Fruit fly (Drosophila melanogaster) whole organism, wandering third instar larva: ENCODE results near the gene Tpc1.

Experiments
- Abd-B ChIP-seq: fragments of >200 bp; optimal IDR thresholded peaks from 2 replicates; lab custom pipeline; 2017; ENCODE audit warnings: missing biosample characterization, missing genetic modification characterization
- CG9705 ChIP-seq: fragments of 200-800 bp; sonication (Bioruptor generic); optimal IDR thresholded peaks from 2 replicates; lab custom pipeline; 2018; ENCODE audit warnings: missing biosample characterization, mild to moderate bottlenecking, missing genetic modification characterization
- Dfd ChIP-seq: fragments of >200 bp; optimal IDR thresholded peaks from 2 replicates; lab custom pipeline; 2017; ENCODE audit warnings: missing biosample characterization, missing genetic modification characterization
- Dif ChIP-seq: fragments of 200-275, 200-300 bp; sonication (Bioruptor generic); optimal IDR thresholded peaks from 2 replicates; lab custom pipeline; 2018; ENCODE audit warnings: missing biosample characterization, missing genetic modification characterization; ENCODE audit not compliant: partially characterized antibody
- GATAd ChIP-seq: sonication (Bioruptor generic); optimal IDR thresholded peaks from 2 replicates; lab custom pipeline; 2016; ENCODE audit warnings: missing biosample characterization, missing genetic modification characterization
- HLH106 ChIP-seq: fragments of 200-800 bp; optimal IDR thresholded peaks from 3 replicates; lab custom pipeline; 2019; ENCODE audit warnings: missing biosample characterization, mild to moderate bottlenecking, missing genetic modification characterization, moderate library complexity
- Hnf4 ChIP-seq: fragments of 200-800 bp; sonication (Bioruptor generic); optimal IDR thresholded peaks from 2 replicates; lab custom pipeline; 2016; ENCODE audit warnings: missing biosample characterization, mild to moderate bottlenecking, missing genetic modification characterization
- Hr78 ChIP-seq: fragments of >200 bp; optimal IDR thresholded peaks from 2 replicates; lab custom pipeline; 2017; ENCODE audit warnings: missing biosample characterization, missing genetic modification characterization
- Hr83 ChIP-seq: fragments of 200-300 bp; sonication (Bioruptor generic); optimal IDR thresholded peaks from 2 replicates; lab custom pipeline; 2016; ENCODE audit warnings: missing biosample characterization, mild to moderate bottlenecking, missing genetic modification characterization, moderate library complexity; ENCODE audit not compliant: poor library complexity, severe bottlenecking
- Jra ChIP-seq: sonication (Bioruptor generic); optimal IDR thresholded peaks from 2 replicates; lab custom pipeline; 2016; ENCODE audit warnings: missing biosample characterization, missing genetic modification characterization
- Mio ChIP-seq: sonication (Bioruptor generic); optimal IDR thresholded peaks from 2 replicates; lab custom pipeline; 2016; ENCODE audit warnings: missing biosample characterization, missing genetic modification characterization
- Myc ChIP-seq: fragments of >200 bp; optimal IDR thresholded peaks from 2 replicates; lab custom pipeline; 2017
- OdsH ChIP-seq: fragments of 200-800 bp; sonication (Bioruptor generic); optimal IDR thresholded peaks from 2 replicates; lab custom pipeline; 2016; ENCODE audit warnings: missing biosample characterization, mild to moderate bottlenecking, missing genetic modification characterization
- Vsx2 ChIP-seq: fragments of 200-300, 225-300 bp; sonication (Bioruptor generic); optimal IDR thresholded peaks from 2 replicates; lab custom pipeline; 2018; ENCODE audit warnings: missing biosample characterization, missing genetic modification characterization; ENCODE audit not compliant: partially characterized antibody
- brk ChIP-seq: fragments of 200-800 bp; sonication (Bioruptor generic); optimal IDR thresholded peaks from 2 replicates; lab custom pipeline; 2016; ENCODE audit warnings: missing biosample characterization, mild to moderate bottlenecking, missing genetic modification characterization
- dl ChIP-seq, 2 experiments: fragments of 175-275, 200-275 bp in 1 of 2; fragments of 200-275 bp in 1 of 2; sonication (Bioruptor generic); optimal IDR thresholded peaks; lab custom pipeline; 2018; ENCODE audit warnings: mild to moderate bottlenecking in 2 of 2, missing biosample characterization in 2 of 2, missing genetic modification characterization in 2 of 2, moderate library complexity in 2 of 2; ENCODE audit not compliant: partially characterized antibody in 2 of 2, insufficient read depth in 1 of 2
- dmrt93B ChIP-seq: fragments of 200-800 bp; sonication (Bioruptor generic); optimal IDR thresholded peaks from 2 replicates; lab custom pipeline; 2018; ENCODE audit warnings: missing biosample characterization, mild to moderate bottlenecking, missing genetic modification characterization
- dsf ChIP-seq: sonication (Bioruptor generic); optimal IDR thresholded peaks from 2 replicates; lab custom pipeline; 2016; ENCODE audit warnings: missing biosample characterization, missing genetic modification characterization, borderline replicate concordance
- ey ChIP-seq: fragments of 200-800 bp; sonication (Bioruptor generic); optimal IDR thresholded peaks from 2 replicates; lab custom pipeline; 2016; ENCODE audit warnings: missing biosample characterization, missing genetic modification characterization
- foxo ChIP-seq, 2 experiments: fragments of 200-800 bp; sonication (Bioruptor generic); optimal IDR thresholded peaks; 2 replicates in 1 of 2; 3 replicates in 1 of 2; lab custom pipeline; 2016 to 2017; ENCODE audit warnings: missing biosample characterization in 2 of 2, missing genetic modification characterization in 2 of 2
- fru ChIP-seq: fragments of 200-800 bp; sonication (Bioruptor generic); optimal IDR thresholded peaks from 3 replicates; lab custom pipeline; 2016; ENCODE audit warnings: missing biosample characterization, mild to moderate bottlenecking, missing genetic modification characterization
- h ChIP-seq: fragments of 200-800 bp; sonication (Bioruptor generic); optimal IDR thresholded peaks from 3 replicates; lab custom pipeline; 2016; ENCODE audit warnings: missing biosample characterization, mild to moderate bottlenecking, missing genetic modification characterization
- jim ChIP-seq: fragments of 175-275, 200-325 bp; sonication (Bioruptor generic); optimal IDR thresholded peaks from 2 replicates; lab custom pipeline; 2016; ENCODE audit warnings: missing biosample characterization, mild to moderate bottlenecking, missing genetic modification characterization
- rgr ChIP-seq: fragments of 200-800 bp; sonication (Bioruptor generic); optimal IDR thresholded peaks from 3 replicates; lab custom pipeline; 2016; ENCODE audit warnings: missing biosample characterization, mild to moderate bottlenecking, missing genetic modification characterization
- sage ChIP-seq: fragments of 200-800 bp; sonication (Bioruptor generic); optimal IDR thresholded peaks from 2 replicates; lab custom pipeline; 2016; ENCODE audit warnings: missing biosample characterization, mild to moderate bottlenecking, missing genetic modification characterization
- sv ChIP-seq: fragments of 200-800 bp; sonication (Bioruptor generic); optimal IDR thresholded peaks from 3 replicates; lab custom pipeline; 2016; ENCODE audit warnings: missing biosample characterization, missing genetic modification characterization
- tai ChIP-seq: sonication (Bioruptor generic); optimal IDR thresholded peaks from 2 replicates; lab custom pipeline; 2016; ENCODE audit warnings: missing biosample characterization, missing genetic modification characterization
- usp ChIP-seq: fragments of >200 bp; optimal IDR thresholded peaks from 2 replicates; lab custom pipeline; 2017; ENCODE audit warnings: missing biosample characterization, missing genetic modification characterization

Gene Tpc1

DNA sequence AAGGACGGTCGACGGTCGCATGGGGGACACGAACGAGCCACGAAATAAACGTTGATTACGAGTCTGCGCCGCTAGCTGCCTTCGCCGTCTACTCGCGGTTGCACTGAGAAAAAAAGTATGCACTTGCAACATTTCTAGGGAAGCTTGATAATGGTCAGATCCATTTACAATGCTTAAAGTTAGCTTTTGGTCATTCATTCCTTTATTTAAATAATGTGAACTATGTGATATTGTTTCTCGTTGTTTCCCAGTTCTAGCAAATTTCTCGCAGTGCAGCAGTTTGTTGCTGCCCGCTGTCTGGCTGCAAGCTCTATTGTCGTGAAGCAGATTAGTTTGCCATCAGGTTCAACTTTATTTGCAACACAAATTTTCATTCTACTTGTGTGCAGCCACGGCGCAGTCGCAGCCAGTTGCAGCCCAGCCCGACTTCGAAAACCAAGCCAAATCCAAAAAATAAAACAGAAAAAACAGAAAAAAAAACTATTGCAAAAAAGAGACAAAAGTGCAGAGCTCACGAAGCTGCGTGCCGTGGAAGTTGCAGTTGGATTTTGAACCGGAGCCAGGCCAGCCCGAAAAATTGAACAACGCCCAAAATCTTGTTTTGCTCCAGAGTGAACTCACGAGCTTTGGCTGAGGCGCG, 49.3 kb downstream of the Tpc1 start:
- TF ChIP-seq ey (GFP tag; lab: Kevin White, UChicago) (no peak), Mio (GFP tag; lab: Kevin White, UChicago) (no peak), Abd-B (GFP tag; lab: Kevin White, UChicago) (no peak), Hr83 (GFP tag; lab: Kevin White, UChicago) (no peak), h (peak; percentile 47), dsf (GFP tag; lab: Kevin White, UChicago) (no peak), Vsx2 (GFP tag; lab: Kevin White, UChicago) (no peak), sv (GFP tag; lab: Kevin White, UChicago) (no peak), tai (GFP tag; lab: Kevin White, UChicago) (no peak), Hnf4 (GFP tag; lab: Kevin White, UChicago) (no peak), dmrt93B (GFP tag; lab: Kevin White, UChicago) (peak; percentile 9), fru (GFP tag; lab: Kevin White, UChicago) (peak; percentile 34), dl (GFP tag; optimal IDR thresholded peaks at IDR 0.05; lab: Kevin White, UChicago; ENCODE audit: insufficient read depth in 1 of 2, partially characterized antibody in 2 of 2) (no peak), foxo (GFP tag; optimal IDR thresholded peaks at IDR 0.05; lab: Kevin White, UChicago) (peak in 1 of 2 experiments; percentile 47), Dfd (no peak), OdsH (GFP tag; lab: Kevin White, UChicago) (no peak), HLH106 (tag; lab: Kevin White, UChicago) (peak; percentile 7), Jra (GFP tag; lab: Kevin White, UChicago) (no peak)

DNA sequence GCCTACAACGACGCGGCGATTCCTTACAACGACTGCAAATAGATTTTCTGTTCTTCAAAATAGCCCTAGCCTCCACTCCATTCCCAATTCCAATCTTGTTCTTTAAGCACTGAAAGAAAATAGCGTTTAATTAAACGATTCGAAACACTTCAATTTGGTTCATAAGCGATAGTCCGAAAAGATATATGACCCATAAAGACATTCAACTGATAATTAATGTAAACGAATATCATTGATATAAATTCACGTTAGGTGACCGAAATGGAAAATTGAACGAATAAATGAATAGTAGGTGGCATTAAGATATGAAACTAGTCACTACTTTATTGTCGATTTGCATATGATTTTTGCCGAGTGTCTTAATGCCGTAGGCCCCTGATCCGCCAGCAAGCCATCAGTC, 52.2 kb downstream of the Tpc1 start:
- TF ChIP-seq h (no peak), brk (GFP tag; lab: Kevin White, UChicago) (no peak), Myc (lab: Kevin White, UChicago) (no peak), Hnf4 (GFP tag; lab: Kevin White, UChicago) (no peak), Hr78 (GFP tag; lab: Kevin White, UChicago) (no peak), ey (GFP tag; lab: Kevin White, UChicago) (no peak), Dif (GFP tag; lab: Kevin White, UChicago) (no peak), sage (no peak), Dfd (no peak), rgr (GFP tag; lab: Kevin White, UChicago) (no peak), Mio (GFP tag; lab: Kevin White, UChicago) (no peak), CG9705 (GFP tag; lab: Kevin White, UChicago) (no peak), Vsx2 (GFP tag; lab: Kevin White, UChicago) (no peak), GATAd (GFP tag; lab: Kevin White, UChicago) (no peak), dmrt93B (GFP tag; lab: Kevin White, UChicago) (no peak), usp (GFP tag; lab: Kevin White, UChicago) (no peak), jim (GFP tag; lab: Kevin White, UChicago) (no peak)
